Worm (Caenorhabditis elegans) whole organism, midembryonic: ENCODE results near the gene T16G12.9.

ENCODE experiments used
- T22C8.4 ChIP-seq: fragments of 200-800 bp; sonication (Bioruptor generic); IDR thresholded peaks from 2 replicates; pipeline ENCODE4 v1.3.6; 2022; ENCODE audit warnings: missing genetic modification characterization, missing compliant biosample characterization
- cog-1 ChIP-seq: sonication (generic microtip); optimal IDR thresholded peaks from 2 replicates; lab custom pipeline; 2016; ENCODE audit warnings: missing genetic modification characterization, missing compliant biosample characterization
- ref-1 ChIP-seq: fragments of 200-800 bp; sonication (Bioruptor generic); conservative IDR thresholded peaks from 2 replicates; pipeline ENCODE4 v1.3.6; 2022; ENCODE audit warnings: missing genetic modification reagents, missing genetic modification characterization, missing compliant biosample characterization
- ztf-23 ChIP-seq: fragments of 200-800 bp; sonication (Bioruptor generic); IDR thresholded peaks from 2 replicates; pipeline ENCODE4 v1.3.6; 2022; ENCODE audit warnings: missing genetic modification reagents, missing genetic modification characterization, missing compliant biosample characterization
- ztf-29 ChIP-seq: fragments of 200-800 bp; sonication (Bioruptor generic); IDR thresholded peaks from 2 replicates; pipeline ENCODE4 v1.3.6; 2022; ENCODE audit warnings: missing genetic modification reagents, missing genetic modification characterization, missing compliant biosample characterization

- TF ChIP-seq ref-1 (GFP tag; lab: Robert Waterston, UW), result no peak
- TF ChIP-seq cog-1, result no peak
- no peak for TF ChIP-seq ztf-29
- TF ChIP-seq ztf-23 (GFP tag; lab: Robert Waterston, UW), result no peak
- no peak for TF ChIP-seq T22C8.4
Observed at ce11 chrIII:10095377-10095776, 17.3 kb upstream of the T16G12.9 start.
